Fruit fly (Drosophila melanogaster) whole organism, embryonic: Measurements from ENCODE around the gene side-IV.

Experiments
- ATbp ChIP-seq: fragments of 200-800 bp; sonication (Bioruptor generic); optimal IDR thresholded peaks from 2 replicates; lab custom pipeline; 2017; ENCODE audit warnings: missing biosample characterization, mild to moderate bottlenecking, missing genetic modification characterization, missing genetic modification reagents
- C15 ChIP-seq: fragments of 200-800 bp; sonication (Bioruptor generic); IDR thresholded peaks from 3 replicates; pipeline ENCODE4 v1.3.6; 2022; ENCODE audit warnings: missing biosample characterization, missing genetic modification characterization
- CG11695 ChIP-seq: fragments of 200-800 bp; sonication (Bioruptor generic); IDR thresholded peaks from 3 replicates; pipeline ENCODE4 v1.3.6; 2022; ENCODE audit warnings: missing biosample characterization, missing genetic modification characterization
- CG12104 ChIP-seq: fragments of 200-800 bp; sonication (Bioruptor generic); optimal IDR thresholded peaks from 3 replicates; lab custom pipeline; 2016; ENCODE audit warnings: missing biosample characterization, missing genetic modification characterization
- CG14050 ChIP-seq: fragments of 200-800 bp; sonication (Bioruptor generic); IDR thresholded peaks from 3 replicates; pipeline ENCODE4 v1.3.6; 2022; ENCODE audit warnings: missing biosample characterization, missing genetic modification characterization
- CG15073 ChIP-seq: fragments of 200-800 bp; sonication (Bioruptor generic); optimal IDR thresholded peaks from 2 replicates; lab custom pipeline; 2016; ENCODE audit warnings: missing biosample characterization, missing genetic modification characterization
- CG1529 ChIP-seq: fragments of 200-800 bp; sonication (Bioruptor generic); optimal IDR thresholded peaks from 3 replicates; lab custom pipeline; 2018; ENCODE audit warnings: missing biosample characterization, missing genetic modification characterization
- CG1647 ChIP-seq: fragments of 200-800 bp; sonication (Bioruptor generic); optimal IDR thresholded peaks from 3 replicates; lab custom pipeline; 2016; ENCODE audit warnings: missing biosample characterization, missing genetic modification characterization
- CG18476 ChIP-seq: fragments of 200-800 bp; sonication (Bioruptor generic); optimal IDR thresholded peaks from 2 replicates; lab custom pipeline; 2016; ENCODE audit warnings: missing biosample characterization, mild to moderate bottlenecking, missing genetic modification characterization
- CG2875 ChIP-seq: fragments of 200-800 bp; sonication (Bioruptor generic); optimal IDR thresholded peaks from 2 replicates; lab custom pipeline; 2017; ENCODE audit warnings: missing biosample characterization, mild to moderate bottlenecking, missing genetic modification characterization, missing genetic modification reagents
- CG30020 ChIP-seq: fragments of 200-800 bp; optimal IDR thresholded peaks from 2 replicates; lab custom pipeline; 2019; ENCODE audit warnings: missing biosample characterization, mild to moderate bottlenecking, missing genetic modification characterization, moderate library complexity
- CG34422 ChIP-seq: fragments of 200-800 bp; sonication (Bioruptor generic); IDR thresholded peaks from 3 replicates; pipeline ENCODE4 v1.3.6; 2022; ENCODE audit warnings: missing biosample characterization, missing genetic modification characterization
- CG5180 ChIP-seq: fragments of 200-800 bp; sonication (Bioruptor generic); optimal IDR thresholded peaks from 3 replicates; lab custom pipeline; 2017; ENCODE audit warnings: missing biosample characterization, missing genetic modification characterization, mild to moderate bottlenecking, moderate library complexity, missing genetic modification reagents
- CG6175 ChIP-seq: fragments of 200-800 bp; sonication (Bioruptor generic); IDR thresholded peaks from 3 replicates; pipeline ENCODE4 v1.3.6; 2022; ENCODE audit warnings: missing biosample characterization, missing genetic modification characterization
- CG6683 ChIP-seq: fragments of 200-800 bp; sonication (Bioruptor generic); optimal IDR thresholded peaks from 2 replicates; lab custom pipeline; 2017; ENCODE audit warnings: missing biosample characterization, mild to moderate bottlenecking, missing genetic modification characterization, missing genetic modification reagents
- CG6791 ChIP-seq: fragments of 200-800 bp; sonication (Bioruptor generic); IDR thresholded peaks from 3 replicates; pipeline ENCODE4 v1.3.6; 2022; ENCODE audit warnings: missing biosample characterization, missing genetic modification characterization; ENCODE audit not compliant: partially characterized antibody
- CG7271 ChIP-seq: fragments of 200-800 bp; sonication (Bioruptor generic); optimal IDR thresholded peaks from 2 replicates; lab custom pipeline; 2018; ENCODE audit warnings: missing biosample characterization, mild to moderate bottlenecking, missing genetic modification characterization, moderate library complexity
- CG7372 ChIP-seq: fragments of 200-800 bp; sonication (Bioruptor generic); IDR thresholded peaks from 2 replicates; pipeline ENCODE4 v1.3.6; 2022; ENCODE audit warnings: missing biosample characterization, missing genetic modification characterization
- CG7745 ChIP-seq: fragments of 200-800 bp; sonication (Bioruptor generic); optimal IDR thresholded peaks from 2 replicates; lab custom pipeline; 2018; ENCODE audit warnings: missing biosample characterization, mild to moderate bottlenecking, missing genetic modification characterization, moderate library complexity
- CG7786 ChIP-seq: fragments of 200-800 bp; sonication (Bioruptor generic); optimal IDR thresholded peaks from 2 replicates; lab custom pipeline; 2016; ENCODE audit warnings: missing biosample characterization, missing genetic modification characterization
- CG8388 ChIP-seq: fragments of 200-800 bp; sonication (Bioruptor generic); optimal IDR thresholded peaks from 2 replicates; lab custom pipeline; 2019; ENCODE audit warnings: missing biosample characterization, mild to moderate bottlenecking, missing genetic modification characterization, moderate library complexity
- CG9932 ChIP-seq: fragments of 200-800 bp; sonication (Bioruptor generic); IDR thresholded peaks from 2 replicates; pipeline ENCODE4 v1.3.6; 2022; ENCODE audit warnings: missing biosample characterization, missing genetic modification characterization
- CHES-1-like ChIP-seq: fragments of 200-800 bp; sonication (Bioruptor generic); optimal IDR thresholded peaks from 2 replicates; lab custom pipeline; 2016; ENCODE audit warnings: missing biosample characterization, missing genetic modification characterization
- CTCF ChIP-seq: fragments of 200-800 bp; sonication (Bioruptor generic); optimal IDR thresholded peaks from 2 replicates; lab custom pipeline; 2017; ENCODE audit warnings: missing biosample characterization, mild to moderate bottlenecking, missing genetic modification characterization, moderate library complexity
- Dek ChIP-seq: fragments of 200-800 bp; sonication (Bioruptor generic); optimal IDR thresholded peaks from 3 replicates; lab custom pipeline; 2019; ENCODE audit warnings: missing biosample characterization, mild to moderate bottlenecking, missing genetic modification characterization, moderate library complexity
- E2f1 ChIP-seq: fragments of 200-800 bp; sonication (Bioruptor generic); IDR thresholded peaks from 2 replicates; pipeline ENCODE4 v1.3.6; 2022; ENCODE audit warnings: missing biosample characterization, missing genetic modification characterization
- HHEX ChIP-seq: fragments of 200-800 bp; sonication (Bioruptor generic); optimal IDR thresholded peaks from 3 replicates; lab custom pipeline; 2017; ENCODE audit warnings: missing biosample characterization, mild to moderate bottlenecking, missing genetic modification characterization, missing genetic modification reagents
- Kr ChIP-seq: fragments of 200-800 bp; sonication (Bioruptor generic); optimal IDR thresholded peaks from 2 replicates; lab custom pipeline; 2017; ENCODE audit warnings: missing biosample characterization, mild to moderate bottlenecking, missing genetic modification characterization
- NfI ChIP-seq: fragments of 200-800 bp; sonication (Bioruptor generic); optimal IDR thresholded peaks from 3 replicates; lab custom pipeline; 2018; ENCODE audit warnings: missing biosample characterization, mild to moderate bottlenecking, missing genetic modification characterization, moderate library complexity
- Poxn ChIP-seq: fragments of 200-800 bp; sonication (Bioruptor generic); IDR thresholded peaks from 2 replicates; pipeline ENCODE4 v1.3.6; 2022; ENCODE audit warnings: missing biosample characterization, missing genetic modification characterization
- Rfx ChIP-seq: fragments of 200-800 bp; sonication (Bioruptor generic); IDR thresholded peaks from 2 replicates; pipeline ENCODE4 v1.3.6; 2022; ENCODE audit warnings: missing biosample characterization, missing genetic modification characterization
- ab ChIP-seq: fragments of 200-800 bp; sonication (Bioruptor generic); optimal IDR thresholded peaks from 2 replicates; lab custom pipeline; 2016; ENCODE audit warnings: missing biosample characterization, missing genetic modification characterization
- ara ChIP-seq: fragments of 200-800 bp; sonication (Bioruptor generic); IDR thresholded peaks from 2 replicates; pipeline ENCODE4 v1.3.6; 2022; ENCODE audit warnings: missing biosample characterization, missing genetic modification characterization
- bcd ChIP-seq: fragments of 200-800 bp; sonication (Bioruptor generic); optimal IDR thresholded peaks from 2 replicates; lab custom pipeline; 2017; ENCODE audit warnings: missing biosample characterization, mild to moderate bottlenecking, missing genetic modification characterization
- chm ChIP-seq: fragments of 200-800 bp; sonication (Bioruptor generic); IDR thresholded peaks from 2 replicates; pipeline ENCODE4 v1.3.6; 2022; ENCODE audit warnings: missing biosample characterization, missing genetic modification characterization
- cwo ChIP-seq: fragments of 200-800 bp; sonication (Bioruptor generic); optimal IDR thresholded peaks from 3 replicates; lab custom pipeline; 2017; ENCODE audit warnings: missing biosample characterization, missing genetic modification characterization, mild to moderate bottlenecking, moderate library complexity, missing genetic modification reagents
- fd96Cb ChIP-seq: fragments of 200-800 bp; sonication (Bioruptor generic); optimal IDR thresholded peaks from 2 replicates; lab custom pipeline; 2018; ENCODE audit warnings: missing biosample characterization, mild to moderate bottlenecking, missing genetic modification characterization, moderate library complexity
- insv ChIP-seq, 2 experiments: fragments of 200-800 bp; sonication (Bioruptor generic); optimal IDR thresholded peaks; 3 replicates each; lab custom pipeline; 2016 to 2018; ENCODE audit warnings: missing biosample characterization in 2 of 2, missing genetic modification characterization in 2 of 2
- kah ChIP-seq: fragments of 200-800 bp; sonication (Bioruptor generic); optimal IDR thresholded peaks from 2 replicates; lab custom pipeline; 2018; ENCODE audit warnings: missing biosample characterization, mild to moderate bottlenecking, missing genetic modification characterization
- luna ChIP-seq: fragments of 200-800 bp; sonication (Bioruptor generic); optimal IDR thresholded peaks from 2 replicates; lab custom pipeline; 2016; ENCODE audit warnings: missing biosample characterization, missing genetic modification characterization
- nmo ChIP-seq: fragments of 200-800 bp; sonication (Bioruptor generic); optimal IDR thresholded peaks from 2 replicates; lab custom pipeline; 2018; ENCODE audit warnings: missing biosample characterization, mild to moderate bottlenecking, missing genetic modification characterization, moderate library complexity
- pita ChIP-seq: fragments of 200-800 bp; sonication (Bioruptor generic); optimal IDR thresholded peaks from 2 replicates; lab custom pipeline; 2017; ENCODE audit warnings: missing biosample characterization, mild to moderate bottlenecking, missing genetic modification characterization
- pros ChIP-seq: fragments of 200-800 bp; sonication (Bioruptor generic); optimal IDR thresholded peaks from 3 replicates; lab custom pipeline; 2019; ENCODE audit warnings: missing biosample characterization, mild to moderate bottlenecking, missing genetic modification characterization, moderate library complexity
- rib ChIP-seq: fragments of 200-800 bp; sonication (Bioruptor generic); IDR thresholded peaks from 2 replicates; pipeline ENCODE4 v1.3.6; 2022; ENCODE audit warnings: missing biosample characterization, missing genetic modification characterization
- run ChIP-seq: fragments of 200-800 bp; sonication (Bioruptor generic); optimal IDR thresholded peaks from 3 replicates; lab custom pipeline; 2018; ENCODE audit warnings: missing biosample characterization, mild to moderate bottlenecking, missing genetic modification characterization
- sima ChIP-seq: fragments of 200-800 bp; sonication (Bioruptor generic); optimal IDR thresholded peaks from 2 replicates; lab custom pipeline; 2016; ENCODE audit warnings: missing biosample characterization, missing genetic modification characterization
- sisA ChIP-seq: fragments of 200-800 bp; sonication (Bioruptor generic); IDR thresholded peaks from 2 replicates; pipeline ENCODE4 v1.3.6; 2022; ENCODE audit warnings: missing biosample characterization, missing genetic modification characterization
- ssp ChIP-seq: fragments of 200-800 bp; sonication (Bioruptor generic); IDR thresholded peaks from 2 replicates; pipeline ENCODE4 v1.3.6; 2022; ENCODE audit warnings: missing biosample characterization, missing genetic modification characterization
- tll ChIP-seq, 2 experiments: fragments of 200-800 bp in 1 of 2; fragments of >200 bp in 1 of 2; sonication (Bioruptor generic) in 1 of 2; optimal IDR thresholded peaks; 2 replicates each; lab custom pipeline; 2017 to 2019; ENCODE audit warnings: missing biosample characterization in 2 of 2, missing genetic modification characterization in 2 of 2, mild to moderate bottlenecking in 1 of 2, moderate library complexity in 1 of 2
- trh ChIP-seq: fragments of 200-800 bp; sonication (Bioruptor generic); optimal IDR thresholded peaks from 2 replicates; lab custom pipeline; 2016; ENCODE audit warnings: missing biosample characterization, missing genetic modification characterization
- wor ChIP-seq: fragments of 200-800 bp; sonication (Bioruptor generic); IDR thresholded peaks from 2 replicates; pipeline ENCODE4 v1.3.6; 2022; ENCODE audit warnings: missing biosample characterization, missing genetic modification characterization
- yki ChIP-seq: fragments of >200 bp; optimal IDR thresholded peaks from 3 replicates; lab custom pipeline; 2018
- zen ChIP-seq: fragments of 200-800 bp; sonication (Bioruptor generic); optimal IDR thresholded peaks from 3 replicates; lab custom pipeline; 2018; ENCODE audit warnings: missing biosample characterization, mild to moderate bottlenecking, missing genetic modification characterization, moderate library complexity

side-IV gene

DNA sequence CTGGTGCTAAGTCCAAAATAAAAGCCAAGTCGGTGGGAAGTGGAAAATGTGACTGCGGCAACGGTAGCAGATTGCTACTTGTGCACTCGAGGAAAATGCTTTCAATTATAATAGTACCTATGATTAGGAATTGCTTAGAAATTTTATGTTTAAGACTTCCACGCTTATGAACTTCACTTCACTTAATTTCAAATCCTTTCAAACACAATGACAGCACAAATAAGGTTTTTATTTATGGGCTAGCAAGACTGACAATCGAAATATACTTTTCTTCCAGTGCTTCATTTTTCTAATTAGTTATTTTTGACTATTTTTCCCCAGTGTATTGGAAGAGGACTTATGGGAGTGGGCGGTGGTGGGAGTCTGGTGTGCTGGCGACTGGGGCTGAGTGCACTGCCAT is 2.0 kb upstream of the side-IV start (continued):
- TF ChIP-seq CG6175 (GFP tag; lab: Robert Waterston, UW) (no peak), luna (GFP tag; lab: Kevin White, UChicago) (no peak), HHEX (GFP tag; lab: Kevin White, UChicago) (peak; percentile 16), CG7786 (GFP tag; lab: Kevin White, UChicago) (no peak), CG12104 (no peak), CG7745 (tag; lab: Kevin White, UChicago) (no peak), CG1647 (no peak), sima (GFP tag; lab: Kevin White, UChicago) (no peak), CG11695 (GFP tag; lab: Robert Waterston, UW) (no peak), chm (GFP tag; lab: Robert Waterston, UW) (0 out of 2 replicates have a peak, but pooled peaks have one; percentile 43), zen (tag; lab: Kevin White, UChicago) (no peak), CG6683 (GFP tag; lab: Kevin White, UChicago) (no peak), yki (lab: Kevin White, UChicago) (no peak), CG6791 (no peak), E2f1 (GFP tag; lab: Robert Waterston, UW) (0 out of 2 replicates have a peak, but pooled peaks have one; percentile 13), CG1529 (GFP tag; lab: Kevin White, UChicago) (peak; percentile 29), sisA (GFP tag; lab: Robert Waterston, UW) (peak; percentile 52), NfI (GFP tag; lab: Kevin White, UChicago) (peak; percentile 9), ara (GFP tag; lab: Robert Waterston, UW) (peak; percentile 57; the same call in 1 of the 2 replicates), Dek (tag; lab: Kevin White, UChicago) (no peak), CG15073 (GFP tag; lab: Kevin White, UChicago) (no peak), trh (GFP tag; lab: Kevin White, UChicago) (no peak), tll (GFP tag; optimal IDR thresholded peaks at IDR 0.05; lab: Kevin White, UChicago) (no peak), Kr (GFP tag; lab: Kevin White, UChicago) (no peak), kah (GFP tag; lab: Kevin White, UChicago) (no peak), Poxn (no peak), nmo (peak; percentile 70), CHES-1-like (GFP tag; lab: Kevin White, UChicago) (no peak), pros (GFP tag; lab: Kevin White, UChicago) (no peak), wor (GFP tag; lab: Robert Waterston, UW) (no peak), CG8388 (GFP tag; lab: Kevin White, UChicago) (peak; percentile 45), rib (no peak), pita (GFP tag; lab: Kevin White, UChicago) (no peak), C15 (no peak), ATbp (peak; percentile 39), CG14050 (GFP tag; lab: Robert Waterston, UW) (no peak), cwo (GFP tag; lab: Kevin White, UChicago) (no peak), CG5180 (GFP tag; lab: Kevin White, UChicago) (no peak), bcd (peak; percentile 15), CG18476 (GFP tag; lab: Kevin White, UChicago) (no peak), CG7271 (tag; lab: Kevin White, UChicago) (no peak), run (tag; lab: Kevin White, UChicago) (no peak), insv (GFP tag; optimal IDR thresholded peaks at IDR 0.05; lab: Kevin White, UChicago) (no peak), Rfx (GFP tag; lab: Robert Waterston, UW) (no peak), fd96Cb (peak; percentile 60), CG34422 (GFP tag; lab: Robert Waterston, UW) (no peak), ssp (GFP tag; lab: Robert Waterston, UW) (no peak), CG30020 (tag; lab: Kevin White, UChicago) (no peak), CG7372 (GFP tag; lab: Robert Waterston, UW) (no peak), ab (GFP tag; lab: Kevin White, UChicago) (no peak), CTCF (GFP tag; lab: Kevin White, UChicago) (no peak), CG9932 (no peak), CG2875 (no peak)
